Worm (Caenorhabditis elegans) whole organism, late embryonic: ENCODE measurements around the gene vha-15.
A peak's percentile ranks its signal among the peaks of the same experiment; 100 is the strongest.

Source experiments
- C08G9.2 ChIP-seq: sonication (generic microtip); optimal IDR thresholded peaks from 2 replicates; lab custom pipeline; 2016; ENCODE audit warnings: mild to moderate bottlenecking, missing genetic modification characterization, moderate library complexity, missing compliant biosample characterization
- C38D4.7 ChIP-seq: fragments of 200-800 bp; sonication (Bioruptor generic); optimal IDR thresholded peaks from 2 replicates; lab custom pipeline; 2018; ENCODE audit warnings: mild to moderate bottlenecking, missing genetic modification characterization, moderate library complexity, missing compliant biosample characterization
- K02D7.2 ChIP-seq: sonication (generic microtip); optimal IDR thresholded peaks from 2 replicates; lab custom pipeline; 2017; ENCODE audit warnings: mild to moderate bottlenecking, missing genetic modification characterization, missing compliant biosample characterization
- T23F11.4 ChIP-seq: fragments of 200-800 bp; sonication (Bioruptor generic); optimal IDR thresholded peaks from 2 replicates; lab custom pipeline; 2018; ENCODE audit warnings: mild to moderate bottlenecking, missing genetic modification characterization, missing compliant biosample characterization
- ceh-14 ChIP-seq: sonication (generic microtip); optimal IDR thresholded peaks from 2 replicates; lab custom pipeline; 2016; ENCODE audit warnings: missing genotype, missing genetic modification characterization, missing compliant biosample characterization
- ceh-19 ChIP-seq: fragments of 200-800 bp; sonication (Bioruptor generic); optimal IDR thresholded peaks from 2 replicates; lab custom pipeline; 2018; ENCODE audit warnings: mild to moderate bottlenecking, missing genetic modification characterization, missing compliant biosample characterization
- ceh-22 ChIP-seq: sonication (generic microtip); optimal IDR thresholded peaks from 2 replicates; lab custom pipeline; 2017; ENCODE audit warnings: missing biosample characterization, missing genetic modification characterization
- ceh-24 ChIP-seq: sonication (generic microtip); optimal IDR thresholded peaks from 2 replicates; lab custom pipeline; 2016; ENCODE audit warnings: mild to moderate bottlenecking, missing genetic modification characterization, missing compliant biosample characterization
- ceh-31 ChIP-seq: sonication (generic microtip); optimal IDR thresholded peaks from 2 replicates; lab custom pipeline; 2016; ENCODE audit warnings: missing genetic modification characterization, missing compliant biosample characterization
- ceh-45 ChIP-seq: fragments of 200-800 bp; sonication (Bioruptor generic); IDR thresholded peaks from 2 replicates; pipeline ENCODE4 v1.3.6; 2022; ENCODE audit warnings: missing genetic modification reagents, missing genetic modification characterization, missing compliant biosample characterization
- ceh-48 ChIP-seq: sonication (generic microtip); optimal IDR thresholded peaks from 2 replicates; lab custom pipeline; 2016; ENCODE audit warnings: missing genetic modification characterization, inconsistent platforms, missing compliant biosample characterization
- ceh-6 ChIP-seq: fragments of 200-800 bp; sonication (Bioruptor generic); optimal IDR thresholded peaks from 2 replicates; lab custom pipeline; 2018; ENCODE audit warnings: mild to moderate bottlenecking, missing genetic modification characterization, missing compliant biosample characterization
- ceh-9 ChIP-seq: sonication (generic microtip); optimal IDR thresholded peaks from 2 replicates; lab custom pipeline; 2016; ENCODE audit warnings: mild to moderate bottlenecking, missing genetic modification characterization, inconsistent platforms, missing compliant biosample characterization
- che-1 ChIP-seq: sonication (generic microtip); optimal IDR thresholded peaks from 2 replicates; lab custom pipeline; 2016; ENCODE audit warnings: mild to moderate bottlenecking, missing genetic modification characterization, missing compliant biosample characterization
- dmd-4 ChIP-seq: sonication (generic microtip); optimal IDR thresholded peaks from 2 replicates; lab custom pipeline; 2016; ENCODE audit warnings: borderline replicate concordance, missing genetic modification characterization, missing compliant biosample characterization
- dve-1 ChIP-seq: sonication (generic microtip); optimal IDR thresholded peaks from 2 replicates; lab custom pipeline; 2017; ENCODE audit warnings: antibody characterized with exemption, mild to moderate bottlenecking, missing genetic modification characterization, missing compliant biosample characterization
- elt-2 ChIP-seq: sonication (generic microtip); optimal IDR thresholded peaks from 2 replicates; lab custom pipeline; 2016; ENCODE audit warnings: missing genetic modification reagents, missing genetic modification characterization, missing compliant biosample characterization
- elt-4 ChIP-seq: sonication (generic microtip); optimal IDR thresholded peaks from 2 replicates; lab custom pipeline; 2016; ENCODE audit warnings: missing genetic modification characterization, missing compliant biosample characterization
- ets-4 ChIP-seq: sonication (generic microtip); optimal IDR thresholded peaks from 2 replicates; lab custom pipeline; 2016; ENCODE audit warnings: missing genetic modification characterization, missing compliant biosample characterization
- eyg-1 ChIP-seq: sonication (generic microtip); optimal IDR thresholded peaks from 2 replicates; lab custom pipeline; 2016; ENCODE audit warnings: missing genotype, missing genetic modification characterization, missing compliant biosample characterization
- fax-1 ChIP-seq: sonication (generic microtip); optimal IDR thresholded peaks from 2 replicates; lab custom pipeline; 2016; ENCODE audit warnings: missing genotype, missing genetic modification characterization, missing compliant biosample characterization
- fkh-10 ChIP-seq: fragments of 150-350 bp; optimal IDR thresholded peaks from 2 replicates; lab custom pipeline; 2014; ENCODE audit warnings: missing biosample characterization, missing genetic modification reagents, missing genetic modification characterization
- fkh-6 ChIP-seq: sonication (generic microtip); optimal IDR thresholded peaks from 2 replicates; lab custom pipeline; 2016; ENCODE audit warnings: missing genetic modification characterization, missing compliant biosample characterization
- gmeb-2 ChIP-seq: sonication (generic microtip); optimal IDR thresholded peaks from 2 replicates; lab custom pipeline; 2016; ENCODE audit warnings: missing genetic modification characterization, inconsistent platforms, missing compliant biosample characterization
- hlh-15 ChIP-seq: sonication (generic microtip); optimal IDR thresholded peaks from 2 replicates; lab custom pipeline; 2016; ENCODE audit warnings: missing genetic modification characterization, missing compliant biosample characterization
- hlh-8 ChIP-seq: sonication (generic microtip); optimal IDR thresholded peaks from 2 replicates; lab custom pipeline; 2016; ENCODE audit warnings: missing genotype, missing genetic modification characterization, missing compliant biosample characterization
- lim-6 ChIP-seq: sonication (generic microtip); optimal IDR thresholded peaks from 2 replicates; lab custom pipeline; 2016; ENCODE audit warnings: missing genetic modification characterization, missing compliant biosample characterization
- nhr-11 ChIP-seq: fragments of 150-350 bp; optimal IDR thresholded peaks from 2 replicates; lab custom pipeline; 2014; ENCODE audit warnings: missing biosample characterization, missing genetic modification characterization
- nhr-232 ChIP-seq: sonication (generic microtip); optimal IDR thresholded peaks from 2 replicates; lab custom pipeline; 2016; ENCODE audit warnings: missing genetic modification characterization, missing compliant biosample characterization
- npax-4 ChIP-seq: sonication (generic microtip); optimal IDR thresholded peaks from 2 replicates; lab custom pipeline; 2016; ENCODE audit warnings: missing genetic modification characterization, missing compliant biosample characterization
- pag-3 ChIP-seq: sonication (generic microtip); optimal IDR thresholded peaks from 2 replicates; lab custom pipeline; 2016; ENCODE audit warnings: missing compliant biosample characterization, missing genetic modification characterization, borderline replicate concordance
- pax-1 ChIP-seq: fragments of 150-350 bp; optimal IDR thresholded peaks from 2 replicates; lab custom pipeline; 2014; ENCODE audit warnings: missing biosample characterization, missing genetic modification characterization
- pha-2 ChIP-seq: sonication (generic microtip); optimal IDR thresholded peaks from 2 replicates; lab custom pipeline; 2017; ENCODE audit warnings: mild to moderate bottlenecking, missing genetic modification characterization, missing compliant biosample characterization
- pha-4 ChIP-seq: fragments of 150-350 bp; optimal IDR thresholded peaks from 2 replicates; lab custom pipeline; 2018; ENCODE audit warnings: missing biosample characterization, missing genetic modification reagents, missing genetic modification characterization
- pros-1 ChIP-seq: fragments of 150-350 bp; optimal IDR thresholded peaks from 2 replicates; lab custom pipeline; 2014; ENCODE audit warnings: missing biosample characterization, missing genetic modification reagents, missing genetic modification characterization
- ref-2 ChIP-seq: sonication (generic microtip); optimal IDR thresholded peaks from 2 replicates; lab custom pipeline; 2016; ENCODE audit warnings: missing genetic modification characterization, missing compliant biosample characterization
- rnt-1 ChIP-seq: sonication (generic microtip); optimal IDR thresholded peaks from 2 replicates; lab custom pipeline; 2016; ENCODE audit warnings: missing genetic modification characterization, missing compliant biosample characterization
- sox-2 ChIP-seq: fragments of 200-800 bp; sonication (Bioruptor generic); IDR thresholded peaks from 2 replicates; pipeline ENCODE4 v1.3.6; 2022; ENCODE audit warnings: missing genetic modification reagents, missing genetic modification characterization, missing compliant biosample characterization
- sox-4 ChIP-seq: sonication (generic microtip); optimal IDR thresholded peaks from 2 replicates; lab custom pipeline; 2017; ENCODE audit warnings: mild to moderate bottlenecking, missing genetic modification characterization, inconsistent platforms, missing compliant biosample characterization
- syd-9 ChIP-seq: sonication (generic microtip); optimal IDR thresholded peaks from 2 replicates; lab custom pipeline; 2016; ENCODE audit warnings: mild to moderate bottlenecking, missing genetic modification characterization, moderate library complexity, missing compliant biosample characterization
- tbx-2 ChIP-seq: sonication (generic microtip); optimal IDR thresholded peaks from 2 replicates; lab custom pipeline; 2016; ENCODE audit warnings: missing genetic modification characterization, missing compliant biosample characterization
- tbx-7 ChIP-seq: sonication (generic microtip); optimal IDR thresholded peaks from 2 replicates; lab custom pipeline; 2016; ENCODE audit warnings: missing genotype, missing genetic modification characterization, missing compliant biosample characterization
- ttx-3 ChIP-seq: sonication (generic microtip); optimal IDR thresholded peaks from 2 replicates; lab custom pipeline; 2016; ENCODE audit warnings: missing genetic modification reagents, missing genetic modification characterization, missing compliant biosample characterization
- unc-3 ChIP-seq, 2 experiments: fragments of 200-800 bp in 1 of 2; sonication (Bioruptor generic) in 1 of 2; sonication (generic microtip) in 1 of 2; conservative IDR thresholded peaks in 1 of 2; optimal IDR thresholded peaks in 1 of 2; 2 replicates each; pipeline versions ENCODE4 v1.3.6 to Lab custom; 2016 to 2022; ENCODE audit warnings: missing compliant biosample characterization in 2 of 2, missing genetic modification characterization in 2 of 2, missing genetic modification reagents in 1 of 2
- unc-42 ChIP-seq: sonication (generic microtip); optimal IDR thresholded peaks from 2 replicates; lab custom pipeline; 2016; ENCODE audit warnings: missing genotype, missing genetic modification characterization, missing compliant biosample characterization
- zip-5 ChIP-seq: sonication (generic microtip); optimal IDR thresholded peaks from 2 replicates; lab custom pipeline; 2016; ENCODE audit warnings: missing genetic modification characterization, missing compliant biosample characterization
- ztf-16 ChIP-seq: sonication (generic microtip); optimal IDR thresholded peaks from 2 replicates; lab custom pipeline; 2017; ENCODE audit warnings: missing genetic modification characterization, missing compliant biosample characterization

Gene vha-15

DNA sequence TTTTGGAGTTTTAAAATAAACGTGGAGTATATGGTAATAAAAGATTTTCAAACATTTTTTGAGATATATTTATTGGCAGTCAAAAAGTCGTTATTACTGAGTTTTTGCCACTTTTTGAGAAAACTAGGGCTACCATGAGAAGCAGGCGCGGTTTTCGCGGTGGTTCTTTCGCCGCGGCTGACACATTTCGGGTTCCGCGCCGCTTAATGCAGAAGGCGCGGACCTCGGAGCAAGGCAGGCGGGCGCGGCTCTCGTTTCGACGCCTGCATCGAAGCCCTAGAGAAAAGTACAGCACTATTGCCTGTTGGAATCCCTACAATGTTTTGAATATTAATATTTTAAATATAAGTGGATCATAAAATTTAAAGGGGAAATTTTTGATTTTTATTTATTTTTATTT is 18.3 kb upstream of the vha-15 start:
- no peak for TF ChIP-seq ceh-24
- no peak for TF ChIP-seq sox-4 (tag; lab: Kevin White, UChicago)
- TF ChIP-seq ceh-22: no peak
- no peak for TF ChIP-seq ceh-48
- no peak for TF ChIP-seq unc-3 (GFP tag; conservative IDR thresholded peaks at IDR 0.05; lab: Robert Waterston, UW)
- TF ChIP-seq unc-3 (tag; optimal IDR thresholded peaks at IDR 0.05; lab: Kevin White, UChicago): no peak
- TF ChIP-seq fax-1 (tag; lab: Kevin White, UChicago): no peak
- TF ChIP-seq C38D4.7 (GFP tag; lab: Kevin White, UChicago): no peak
- TF ChIP-seq rnt-1 (tag; lab: Kevin White, UChicago): no peak
- no peak for TF ChIP-seq syd-9 (tag; lab: Kevin White, UChicago)
- TF ChIP-seq eyg-1 (tag; lab: Kevin White, UChicago): no peak
- TF ChIP-seq pha-2 (tag; lab: Kevin White, UChicago): no peak
- no peak for TF ChIP-seq ceh-45 (GFP tag; lab: Robert Waterston, UW)

DNA sequence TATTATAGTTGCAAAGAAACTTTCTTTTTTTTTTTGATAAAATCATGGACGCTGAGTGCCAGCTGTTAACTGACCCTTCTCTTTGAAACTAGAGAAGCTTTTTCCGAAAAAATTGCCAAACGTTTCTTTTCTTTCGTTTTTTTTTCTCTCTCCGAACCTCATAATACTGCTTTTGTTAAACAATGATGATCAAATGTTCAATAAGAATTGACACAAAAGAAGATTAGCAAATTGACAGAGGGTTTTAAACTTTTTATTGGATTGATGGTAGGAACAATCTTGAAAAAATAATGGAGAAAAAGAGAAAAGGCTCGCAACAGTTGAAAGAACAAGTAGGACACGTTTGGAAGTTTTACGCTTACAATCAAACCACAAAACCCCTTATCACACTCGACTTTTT is 16.9 kb upstream of the vha-15 start, which contains the start of gene hex-1:
Gene hex-1 (plus strand): TSS at position 301 of the 400 bp plus-strand sequence.
- TF ChIP-seq ceh-24 (no peak), ceh-31 (tag; lab: Kevin White, UChicago) (no peak), dve-1 (tag; lab: Kevin White, UChicago) (no peak), pros-1 (no peak)
- TF ChIP-seq, all 69 proteins: peak for 0

DNA sequence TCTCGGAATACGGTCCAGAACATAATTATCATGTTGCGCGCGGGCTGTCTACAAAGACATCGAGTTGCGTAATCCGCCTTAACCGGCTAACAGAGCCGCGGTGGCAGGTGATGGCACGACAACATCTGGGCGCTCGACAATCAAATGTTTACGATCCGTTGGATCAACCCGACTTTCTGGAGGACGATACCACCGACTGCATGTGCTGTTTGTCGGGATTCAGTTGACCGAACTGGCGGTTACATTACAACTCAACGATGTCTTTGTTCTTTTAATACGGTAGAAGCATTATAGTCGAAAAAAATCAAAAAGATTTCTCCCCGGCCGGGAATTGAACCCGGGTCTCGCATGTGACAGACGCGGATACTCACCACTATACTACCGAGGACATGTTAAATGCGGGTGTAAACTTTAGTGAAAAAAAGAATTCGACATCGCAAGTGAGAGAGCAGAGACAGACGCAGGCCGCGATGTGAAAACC is 10.8 kb upstream of the vha-15 start:
- TF ChIP-seq lim-6 (no peak), elt-2 (tag; lab: Kevin White, UChicago) (peak; percentile 73), ceh-9 (peak; percentile 69), ceh-6 (GFP tag; lab: Kevin White, UChicago) (peak; percentile 80), ttx-3 (tag; lab: Kevin White, UChicago) (peak; percentile 67), ceh-14 (tag; lab: Kevin White, UChicago) (peak; percentile 85), ceh-22 (no peak), T23F11.4 (GFP tag; lab: Kevin White, UChicago) (peak; percentile 59), nhr-11 (tag; lab: Kevin White, UChicago) (no peak), che-1 (tag; lab: Kevin White, UChicago) (peak; percentile 78), fkh-6 (tag; lab: Kevin White, UChicago) (peak; percentile 73), fkh-10 (no peak), zip-5 (peak; percentile 57), pag-3 (tag; lab: Kevin White, UChicago) (peak; percentile 55), sox-2 (GFP tag; lab: Robert Waterston, UW) (peak; percentile 63), ets-4 (tag; lab: Kevin White, UChicago) (no peak), tbx-2 (peak; percentile 73), ref-2 (tag; lab: Kevin White, UChicago) (peak; percentile 52), ceh-19 (peak; percentile 88), eyg-1 (tag; lab: Kevin White, UChicago) (no peak), elt-4 (tag; lab: Kevin White, UChicago) (no peak), hlh-8 (tag; lab: Kevin White, UChicago) (peak; percentile 9), npax-4 (tag; lab: Kevin White, UChicago) (peak; percentile 52), ceh-24 (peak; percentile 20), ztf-16 (tag; lab: Kevin White, UChicago) (peak; percentile 59), pha-4 (tag; lab: Kevin White, UChicago) (no peak), gmeb-2 (peak; percentile 72), dve-1 (tag; lab: Kevin White, UChicago) (peak; percentile 75), unc-3 (GFP tag; conservative IDR thresholded peaks at IDR 0.05; lab: Robert Waterston, UW) (peak; percentile 76), unc-3 (tag; optimal IDR thresholded peaks at IDR 0.05; lab: Kevin White, UChicago) (peak; percentile 66), unc-42 (tag; lab: Kevin White, UChicago) (peak; percentile 54), ceh-31 (tag; lab: Kevin White, UChicago) (peak; percentile 75), nhr-232 (peak; percentile 65), pax-1 (tag; lab: Kevin White, UChicago) (no peak), C08G9.2 (tag; lab: Kevin White, UChicago) (peak; percentile 78), sox-4 (tag; lab: Kevin White, UChicago) (peak; percentile 79), hlh-15 (tag; lab: Kevin White, UChicago) (peak; percentile 22), tbx-7 (tag; lab: Kevin White, UChicago) (peak; percentile 36), K02D7.2 (tag; lab: Kevin White, UChicago) (peak; percentile 44), dmd-4 (tag; lab: Kevin White, UChicago) (peak; percentile 58)
